Fruit fly (Drosophila melanogaster) whole organism, embryonic: ENCODE measurements around the gene CG15296.

ENCODE experiments used
- Atf-2 ChIP-seq: fragments of 200-800 bp; sonication (Bioruptor generic); optimal IDR thresholded peaks from 2 replicates; lab custom pipeline; 2016; ENCODE audit warnings: missing biosample characterization, missing genetic modification characterization
- Bgb ChIP-seq: fragments of 200-800 bp; sonication (Bioruptor generic); IDR thresholded peaks from 2 replicates; pipeline ENCODE4 v1.3.6; 2022; ENCODE audit warnings: missing biosample characterization, missing genetic modification characterization; ENCODE audit not compliant: partially characterized antibody
- CG14965 ChIP-seq: fragments of 200-800 bp; sonication (Bioruptor generic); optimal IDR thresholded peaks from 2 replicates; lab custom pipeline; 2016; ENCODE audit warnings: missing biosample characterization, missing genetic modification characterization, borderline replicate concordance
- CG15601 ChIP-seq: fragments of 200-800 bp; sonication (Bioruptor generic); optimal IDR thresholded peaks from 3 replicates; lab custom pipeline; 2019; ENCODE audit warnings: missing biosample characterization, mild to moderate bottlenecking, missing genetic modification characterization, moderate library complexity
- CG1602 ChIP-seq: fragments of 200-800 bp; sonication (Bioruptor generic); optimal IDR thresholded peaks from 3 replicates; lab custom pipeline; 2016; ENCODE audit warnings: missing biosample characterization, missing genetic modification characterization
- CG1792 ChIP-seq: fragments of 200-800 bp; sonication (Bioruptor generic); optimal IDR thresholded peaks from 2 replicates; lab custom pipeline; 2016; ENCODE audit warnings: missing biosample characterization, missing genetic modification characterization
- CG30431 ChIP-seq: fragments of 200-800 bp; sonication (Bioruptor generic); optimal IDR thresholded peaks from 2 replicates; lab custom pipeline; 2017; ENCODE audit warnings: missing biosample characterization, missing genetic modification characterization
- CG3407 ChIP-seq: fragments of 200-800 bp; sonication (Bioruptor generic); optimal IDR thresholded peaks from 2 replicates; lab custom pipeline; 2018; ENCODE audit warnings: missing biosample characterization, mild to moderate bottlenecking, missing genetic modification characterization
- CG34422 ChIP-seq: fragments of 200-800 bp; sonication (Bioruptor generic); IDR thresholded peaks from 3 replicates; pipeline ENCODE4 v1.3.6; 2022; ENCODE audit warnings: missing biosample characterization, missing genetic modification characterization
- CG7928 ChIP-seq: fragments of 200-800 bp; sonication (Bioruptor generic); optimal IDR thresholded peaks from 2 replicates; lab custom pipeline; 2017; ENCODE audit warnings: missing biosample characterization, mild to moderate bottlenecking, missing genetic modification characterization
- CG8290 ChIP-seq, 3 experiments: fragments of 200-800 bp; sonication (Bioruptor generic); optimal IDR thresholded peaks; 2 replicates each; lab custom pipeline; 2016 to 2019; ENCODE audit warnings: missing biosample characterization in 3 of 3, missing genetic modification characterization in 3 of 3, mild to moderate bottlenecking in 2 of 3, moderate library complexity in 1 of 3
- CG9876 ChIP-seq: fragments of 200-800 bp; sonication (Bioruptor generic); optimal IDR thresholded peaks from 2 replicates; lab custom pipeline; 2016; ENCODE audit warnings: missing biosample characterization, missing genetic modification characterization
- CG9932 ChIP-seq: fragments of 200-800 bp; sonication (Bioruptor generic); IDR thresholded peaks from 2 replicates; pipeline ENCODE4 v1.3.6; 2022; ENCODE audit warnings: missing biosample characterization, missing genetic modification characterization
- Dip3 ChIP-seq: fragments of 200-800 bp; sonication (Bioruptor generic); optimal IDR thresholded peaks from 3 replicates; lab custom pipeline; 2016; ENCODE audit warnings: missing biosample characterization, missing genetic modification characterization
- Doc3 ChIP-seq: fragments of 200-800 bp; sonication (Bioruptor generic); IDR thresholded peaks from 3 replicates; pipeline ENCODE4 v1.3.6; 2022; ENCODE audit warnings: missing biosample characterization, missing genetic modification characterization; ENCODE audit not compliant: partially characterized antibody
- H15 ChIP-seq: fragments of 200-800 bp; sonication (Bioruptor generic); IDR thresholded peaks from 3 replicates; pipeline ENCODE4 v1.3.6; 2022; ENCODE audit warnings: missing biosample characterization, missing genetic modification characterization
- HLH4C ChIP-seq: fragments of 200-800 bp; sonication (Bioruptor generic); IDR thresholded peaks from 3 replicates; pipeline ENCODE4 v1.3.6; 2022; ENCODE audit warnings: missing biosample characterization, missing genetic modification characterization; ENCODE audit not compliant: partially characterized antibody
- Hmx ChIP-seq: fragments of 200-800 bp; sonication (Bioruptor generic); optimal IDR thresholded peaks from 2 replicates; lab custom pipeline; 2016; ENCODE audit warnings: missing biosample characterization, missing genetic modification characterization
- Hr51 ChIP-seq, 2 experiments: fragments of 200-800 bp; sonication (Bioruptor generic); optimal IDR thresholded peaks; 2 replicates in 1 of 2; 3 replicates in 1 of 2; lab custom pipeline; 2016 to 2018; ENCODE audit warnings: missing biosample characterization in 2 of 2, missing genetic modification characterization in 2 of 2, mild to moderate bottlenecking in 1 of 2, moderate library complexity in 1 of 2
- Jarid2 ChIP-seq: fragments of 200-800 bp; sonication (Bioruptor generic); optimal IDR thresholded peaks from 3 replicates; lab custom pipeline; 2017; ENCODE audit warnings: mild to moderate bottlenecking, missing biosample characterization, missing genetic modification reagents, missing genetic modification characterization
- Lhr ChIP-seq: fragments of 200-800 bp; sonication (Bioruptor generic); optimal IDR thresholded peaks from 3 replicates; lab custom pipeline; 2017; ENCODE audit warnings: mild to moderate bottlenecking, missing biosample characterization, missing genetic modification reagents, missing genetic modification characterization
- NfI ChIP-seq: fragments of 200-800 bp; sonication (Bioruptor generic); optimal IDR thresholded peaks from 3 replicates; lab custom pipeline; 2018; ENCODE audit warnings: missing biosample characterization, mild to moderate bottlenecking, missing genetic modification characterization, moderate library complexity
- Opbp ChIP-seq: fragments of 200-800 bp; sonication (Bioruptor generic); IDR thresholded peaks from 3 replicates; pipeline ENCODE4 v1.3.6; 2022; ENCODE audit warnings: missing biosample characterization, missing genetic modification characterization; ENCODE audit not compliant: partially characterized antibody
- Six4 ChIP-seq: fragments of 200-800 bp; sonication (Bioruptor generic); optimal IDR thresholded peaks from 2 replicates; lab custom pipeline; 2016; ENCODE audit warnings: missing biosample characterization, missing genetic modification characterization
- bbx ChIP-seq: fragments of 200-800 bp; sonication (Bioruptor generic); IDR thresholded peaks from 2 replicates; pipeline ENCODE4 v1.3.6; 2022; ENCODE audit warnings: missing biosample characterization, missing genetic modification characterization; ENCODE audit not compliant: partially characterized antibody
- cad ChIP-seq: fragments of >200 bp; optimal IDR thresholded peaks from 2 replicates; lab custom pipeline; 2017; ENCODE audit warnings: missing biosample characterization, missing genetic modification characterization
- chif ChIP-seq, 2 experiments: fragments of 200-800 bp; sonication (Bioruptor generic); optimal IDR thresholded peaks; 3 replicates each; lab custom pipeline; 2016; ENCODE audit warnings: missing biosample characterization in 2 of 2, missing genetic modification characterization in 2 of 2
- chinmo ChIP-seq: fragments of 200-800 bp; sonication (Bioruptor generic); IDR thresholded peaks from 4 replicates; pipeline ENCODE4 v1.3.6; 2022; ENCODE audit warnings: missing biosample characterization, missing genetic modification characterization; ENCODE audit not compliant: partially characterized antibody
- ci ChIP-seq: fragments of 200-800 bp; sonication (Bioruptor generic); IDR thresholded peaks from 3 replicates; pipeline ENCODE4 v1.3.6; 2022; ENCODE audit warnings: missing biosample characterization, missing genetic modification characterization
- crc ChIP-seq: fragments of 200-800 bp; sonication (Bioruptor generic); optimal IDR thresholded peaks from 2 replicates; lab custom pipeline; 2016; ENCODE audit warnings: missing biosample characterization, missing genetic modification characterization
- crol ChIP-seq: fragments of 200-800 bp; sonication (Bioruptor generic); IDR thresholded peaks from 2 replicates; pipeline ENCODE4 v1.3.6; 2022; ENCODE audit warnings: missing biosample characterization, missing genetic modification characterization
- crp ChIP-seq, 2 experiments: fragments of 200-800 bp; sonication (Bioruptor generic); optimal IDR thresholded peaks; 2 replicates in 1 of 2; 3 replicates in 1 of 2; lab custom pipeline; 2017; ENCODE audit warnings: missing biosample characterization in 2 of 2, missing genetic modification characterization in 2 of 2, mild to moderate bottlenecking in 1 of 2, moderate library complexity in 1 of 2
- ewg ChIP-seq: fragments of 200-800 bp; sonication (Bioruptor generic); optimal IDR thresholded peaks from 3 replicates; lab custom pipeline; 2017; ENCODE audit warnings: mild to moderate bottlenecking, missing biosample characterization, missing genetic modification reagents, missing genetic modification characterization
- fd64A ChIP-seq: fragments of 200-800 bp; sonication (Bioruptor generic); optimal IDR thresholded peaks from 3 replicates; lab custom pipeline; 2018; ENCODE audit warnings: missing biosample characterization, mild to moderate bottlenecking, missing genetic modification characterization
- h ChIP-seq: fragments of >200 bp; optimal IDR thresholded peaks from 2 replicates; lab custom pipeline; 2017
- insv ChIP-seq, 2 experiments: fragments of 200-800 bp; sonication (Bioruptor generic); optimal IDR thresholded peaks; 3 replicates each; lab custom pipeline; 2016 to 2018; ENCODE audit warnings: missing biosample characterization in 2 of 2, missing genetic modification characterization in 2 of 2
- kni ChIP-seq: fragments of 200-800 bp; sonication (Bioruptor generic); optimal IDR thresholded peaks from 3 replicates; lab custom pipeline; 2017; ENCODE audit warnings: mild to moderate bottlenecking, missing biosample characterization, missing genetic modification reagents, missing genetic modification characterization
- mld ChIP-seq: fragments of 200-800 bp; sonication (Bioruptor generic); IDR thresholded peaks from 3 replicates; pipeline ENCODE4 v1.3.6; 2022; ENCODE audit warnings: missing biosample characterization, missing genetic modification characterization; ENCODE audit not compliant: partially characterized antibody
- oc ChIP-seq: fragments of 200-800 bp; sonication (Bioruptor generic); optimal IDR thresholded peaks from 2 replicates; lab custom pipeline; 2018; ENCODE audit warnings: missing biosample characterization, mild to moderate bottlenecking, missing genetic modification characterization, moderate library complexity
- pfk ChIP-seq: fragments of 200-800 bp; sonication (Bioruptor generic); optimal IDR thresholded peaks from 2 replicates; lab custom pipeline; 2018; ENCODE audit warnings: missing biosample characterization, mild to moderate bottlenecking, missing genetic modification characterization, moderate library complexity
- rib ChIP-seq: fragments of 200-800 bp; sonication (Bioruptor generic); IDR thresholded peaks from 2 replicates; pipeline ENCODE4 v1.3.6; 2022; ENCODE audit warnings: missing biosample characterization, missing genetic modification characterization
- sr ChIP-seq: fragments of 200-800 bp; sonication (Bioruptor generic); IDR thresholded peaks from 3 replicates; pipeline ENCODE4 v1.3.6; 2022; ENCODE audit warnings: missing biosample characterization, missing genetic modification characterization
- tna ChIP-seq: fragments of 200-800 bp; sonication (Bioruptor generic); IDR thresholded peaks from 2 replicates; pipeline ENCODE4 v1.3.6; 2022; ENCODE audit warnings: missing biosample characterization, missing genetic modification characterization; ENCODE audit not compliant: partially characterized antibody
- z ChIP-seq: fragments of 200-800 bp; sonication (Bioruptor generic); IDR thresholded peaks from 3 replicates; pipeline ENCODE4 v1.3.6; 2022; ENCODE audit warnings: missing biosample characterization, missing genetic modification characterization
- zf30C ChIP-seq: fragments of 200-800 bp; sonication (Bioruptor generic); optimal IDR thresholded peaks from 3 replicates; lab custom pipeline; 2018; ENCODE audit warnings: missing biosample characterization, mild to moderate bottlenecking, missing genetic modification characterization

CG15296 gene

dm6 chrX:10547070-10547856 lies 19.1 kb downstream of the CG15296 start (continued):
- TF ChIP-seq CG14965 (GFP tag; lab: Kevin White, UChicago), result peak; percentile 48
- peak; percentile 78 for TF ChIP-seq Lhr (GFP tag; lab: Kevin White, UChicago)
- peak; percentile 49 for TF ChIP-seq CG9932 (GFP tag; lab: Robert Waterston, UW)
- TF ChIP-seq oc (tag; lab: Kevin White, UChicago), result peak; percentile 92
- TF ChIP-seq chif (GFP tag; optimal IDR thresholded peaks at IDR 0.05; lab: Kevin White, UChicago), result peak; percentile 78 to 90
- TF ChIP-seq pfk (GFP tag; lab: Kevin White, UChicago), result no peak
- TF ChIP-seq CG7928 (GFP tag; lab: Kevin White, UChicago), result peak; percentile 31
- peak; percentile 73 for TF ChIP-seq Hmx (GFP tag; lab: Kevin White, UChicago)
- peak; percentile 88 for TF ChIP-seq NfI (GFP tag; lab: Kevin White, UChicago)
- TF ChIP-seq CG1602 (GFP tag; lab: Kevin White, UChicago), result peak; percentile 88
- peak; percentile 74 for TF ChIP-seq CG30431 (GFP tag; lab: Kevin White, UChicago)
- TF ChIP-seq zf30C (GFP tag; lab: Kevin White, UChicago), result peak; percentile 45
- peak; percentile 62 for TF ChIP-seq Dip3 (GFP tag; lab: Kevin White, UChicago)
- TF ChIP-seq cad (GFP tag; lab: Kevin White, UChicago), result no peak
- peak; percentile 86 for TF ChIP-seq Atf-2 (GFP tag; lab: Kevin White, UChicago)
- peak in 1 of 2 experiments; percentile 52 for TF ChIP-seq crp (GFP tag; optimal IDR thresholded peaks at IDR 0.05; lab: Kevin White, UChicago)
- TF ChIP-seq Hr51 (GFP tag; optimal IDR thresholded peaks at IDR 0.05; lab: Kevin White, UChicago), result peak; percentile 73 to 95

dm6 chrX:10546631-10547030 lies 19.8 kb downstream of the CG15296 start:
- TF ChIP-seq Bgb, result peak; percentile 63
- TF ChIP-seq ci (GFP tag; lab: Robert Waterston, UW), result no peak
- 0 out of 3 replicates have a peak, but pooled peaks have one; percentile 11 for TF ChIP-seq HLH4C (GFP tag; lab: Robert Waterston, UW)
- 0 out of 3 replicates have a peak, but pooled peaks have one; percentile 47 for TF ChIP-seq mld (GFP tag; lab: Robert Waterston, UW)
- peak; percentile 96 for TF ChIP-seq Jarid2 (GFP tag; lab: Kevin White, UChicago)
- peak; percentile 83 for TF ChIP-seq sr (GFP tag; lab: Robert Waterston, UW)
- TF ChIP-seq insv (GFP tag; optimal IDR thresholded peaks at IDR 0.05; lab: Kevin White, UChicago), result peak in 1 of 2 experiments; percentile 77
- peak; percentile 68 for TF ChIP-seq tna (GFP tag; lab: Robert Waterston, UW)
- peak; percentile 29; the same call in 1 of the 2 replicates for TF ChIP-seq crol (GFP tag; lab: Robert Waterston, UW)
- no peak for TF ChIP-seq CG15601 (tag; lab: Kevin White, UChicago)
- TF ChIP-seq kni (GFP tag; lab: Kevin White, UChicago), result peak; percentile 32
- no peak for TF ChIP-seq ewg (GFP tag; lab: Kevin White, UChicago)
- peak; percentile 68; the same call in 1 of the 2 replicates for TF ChIP-seq bbx (GFP tag; lab: Robert Waterston, UW)
- no peak for TF ChIP-seq crc (GFP tag; lab: Kevin White, UChicago)
- TF ChIP-seq CG3407, result no peak
- TF ChIP-seq rib, result peak; percentile 93
- TF ChIP-seq Six4 (GFP tag; lab: Kevin White, UChicago), result no peak
- TF ChIP-seq Doc3, result 0 out of 3 replicates have a peak, but pooled peaks have one; percentile 25
- TF ChIP-seq chinmo (GFP tag; lab: Robert Waterston, UW), result peak; percentile 82; the same call in 1 of the 4 replicates
- peak; percentile 20; the same call in 1 of the 3 replicates for TF ChIP-seq CG34422 (GFP tag; lab: Robert Waterston, UW)
- TF ChIP-seq h (lab: Kevin White, UChicago), result no peak
- TF ChIP-seq CG1792, result no peak
- TF ChIP-seq H15 (GFP tag; lab: Robert Waterston, UW), result no peak
- TF ChIP-seq CG8290 (GFP tag; optimal IDR thresholded peaks at IDR 0.05; lab: Kevin White, UChicago), result no peak
- peak in 1 of 2 experiments; percentile 38 for TF ChIP-seq CG8290 (tag; optimal IDR thresholded peaks at IDR 0.05; lab: Kevin White, UChicago)
- TF ChIP-seq Opbp (GFP tag; lab: Robert Waterston, UW), result 0 out of 3 replicates have a peak, but pooled peaks have one; percentile 18
- TF ChIP-seq CG9876 (GFP tag; lab: Kevin White, UChicago), result no peak
- peak; percentile 5; the same call in 1 of the 3 replicates for TF ChIP-seq z (GFP tag; lab: Robert Waterston, UW)
- no peak for TF ChIP-seq fd64A (GFP tag; lab: Kevin White, UChicago)
